Fruit fly (Drosophila melanogaster): Measurements from ENCODE around the gene promL.

The promL gene

DNA sequence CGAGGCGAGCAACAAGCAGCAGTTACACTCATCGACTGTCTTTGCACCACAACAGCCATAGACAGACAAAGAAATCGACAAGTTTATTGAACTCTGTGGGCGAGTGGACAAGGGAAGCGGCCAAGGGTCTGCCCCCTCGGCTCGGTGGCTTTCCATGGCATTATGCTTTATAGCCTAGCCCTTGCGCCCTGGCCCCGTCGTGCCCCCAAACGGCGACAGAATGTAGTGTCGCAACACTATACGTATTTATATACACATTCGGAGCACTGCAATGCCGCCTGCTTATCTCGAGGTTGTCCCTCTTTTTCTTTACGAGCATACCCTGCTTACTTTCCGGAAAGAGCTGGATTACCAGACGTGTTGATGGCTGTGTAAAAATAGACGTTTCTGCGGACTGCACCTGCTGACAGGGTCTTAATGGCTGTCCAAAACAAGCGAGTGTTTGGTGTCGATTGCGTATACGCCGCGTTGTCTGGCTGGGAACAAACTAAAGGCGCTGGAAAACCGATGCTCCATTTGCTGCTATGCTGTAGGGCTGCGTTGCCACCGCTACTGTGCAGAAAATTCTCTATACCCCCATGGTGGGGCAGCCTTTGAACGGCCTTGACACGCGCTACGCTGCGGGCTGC lies 4.7 kb downstream of the promL start (continued):
- TF ChIP-seq Bgb (GFP tag; IDR thresholded peaks at IDR 0.05; ENCODE audit: partially characterized antibody), result no peak
- TF ChIP-seq Doc2 (GFP tag; IDR thresholded peaks at IDR 0.05), result no peak
- TF ChIP-seq ab (GFP tag; optimal IDR thresholded peaks at IDR 0.05), result no peak
- TF ChIP-seq CG7372 (GFP tag; IDR thresholded peaks at IDR 0.05), result peak; percentile 52
- no peak for TF ChIP-seq pan (optimal IDR thresholded peaks at IDR 0.05)
- TF ChIP-seq pan (GFP tag; optimal IDR thresholded peaks at IDR 0.05 in 1 of 2, IDR thresholded peaks at IDR 0.05 in 1 of 2), result peak in 1 of 2 experiments; percentile 13
- no peak for TF ChIP-seq bab2 (GFP tag; optimal IDR thresholded peaks at IDR 0.05)
- TF ChIP-seq Hr51 (GFP tag; optimal IDR thresholded peaks at IDR 0.05), result no peak
- no peak for TF ChIP-seq dpn (GFP tag; optimal IDR thresholded peaks at IDR 0.05)
- TF ChIP-seq stwl (tag; optimal IDR thresholded peaks at IDR 0.05), result no peak
- TF ChIP-seq CG18619 (GFP tag; optimal IDR thresholded peaks at IDR 0.05), result no peak
- no peak; the same call in 2 of the 3 replicates for TF ChIP-seq so (GFP tag; IDR thresholded peaks at IDR 0.05)
- TF ChIP-seq CG8944 (GFP tag; optimal IDR thresholded peaks at IDR 0.05), result no peak
- TF ChIP-seq Vsx1 (GFP tag; optimal IDR thresholded peaks at IDR 0.05), result no peak
- no peak for TF ChIP-seq ase (GFP tag; IDR thresholded peaks at IDR 0.05)
- TF ChIP-seq CG3726 (GFP tag; IDR thresholded peaks at IDR 0.05), result no peak
- no peak for TF ChIP-seq HLH3B (GFP tag; IDR thresholded peaks at IDR 0.05)
- TF ChIP-seq twi (tag; optimal IDR thresholded peaks at IDR 0.05), result no peak
- TF ChIP-seq CG9609 (GFP tag; optimal IDR thresholded peaks at IDR 0.05), result no peak
- TF ChIP-seq CG9932 (GFP tag; IDR thresholded peaks at IDR 0.05), result no peak
- no peak for TF ChIP-seq Mad (GFP tag; optimal IDR thresholded peaks at IDR 0.05)
- TF ChIP-seq onecut (GFP tag; IDR thresholded peaks at IDR 0.05), result no peak
- no peak for TF ChIP-seq CG14014 (GFP tag; IDR thresholded peaks at IDR 0.05)
- TF ChIP-seq gro (GFP tag; optimal IDR thresholded peaks at IDR 0.05), result no peak
- TF ChIP-seq tap (tag; optimal IDR thresholded peaks at IDR 0.05), result no peak
- TF ChIP-seq CG11456 (GFP tag; IDR thresholded peaks at IDR 0.05), result no peak
- TF ChIP-seq oc (tag; optimal IDR thresholded peaks at IDR 0.05), result no peak
- TF ChIP-seq ap (GFP tag; IDR thresholded peaks at IDR 0.05), result no peak
- no peak for TF ChIP-seq Ada2b (GFP tag; IDR thresholded peaks at IDR 0.05)
- no peak for TF ChIP-seq CG13287 (GFP tag; IDR thresholded peaks at IDR 0.05; ENCODE audit: partially characterized antibody)
- TF ChIP-seq CG17802 (tag; optimal IDR thresholded peaks at IDR 0.05), result peak; percentile 58
- TF ChIP-seq Pdp1 (GFP tag; optimal IDR thresholded peaks at IDR 0.05), result peak in 1 of 2 experiments; percentile 83
- TF ChIP-seq CG6683 (GFP tag; optimal IDR thresholded peaks at IDR 0.05), result no peak
- no peak for TF ChIP-seq CG7987 (GFP tag; optimal IDR thresholded peaks at IDR 0.05)
- TF ChIP-seq unpg (GFP tag; optimal IDR thresholded peaks at IDR 0.05), result no peak
- TF ChIP-seq Sry-β (GFP tag; optimal IDR thresholded peaks at IDR 0.05), result no peak
- TF ChIP-seq CG32532 (GFP tag; IDR thresholded peaks at IDR 0.05), result no peak
- TF ChIP-seq CG18011 (GFP tag; optimal IDR thresholded peaks at IDR 0.05), result no peak
- peak; percentile 57 for TF ChIP-seq CG12769 (tag; optimal IDR thresholded peaks at IDR 0.05)
- TF ChIP-seq CG4424 (GFP tag; optimal IDR thresholded peaks at IDR 0.05), result no peak
- no peak for TF ChIP-seq CG17612 (GFP tag; IDR thresholded peaks at IDR 0.05)
- TF ChIP-seq CG14710 (tag; optimal IDR thresholded peaks at IDR 0.05), result no peak
- TF ChIP-seq CG18262 (tag; optimal IDR thresholded peaks at IDR 0.05), result no peak
- peak; percentile 61 for TF ChIP-seq kni (GFP tag; optimal IDR thresholded peaks at IDR 0.05)
- TF ChIP-seq CG10543 (GFP tag; optimal IDR thresholded peaks at IDR 0.05), result peak; percentile 40
- no peak for TF ChIP-seq gsb-n (tag; optimal IDR thresholded peaks at IDR 0.05)
- no peak for TF ChIP-seq CG8359 (GFP tag; optimal IDR thresholded peaks at IDR 0.05; ENCODE audit: borderline replicate concordance)
- TF ChIP-seq Hmx (GFP tag; optimal IDR thresholded peaks at IDR 0.05), result no peak
- no peak for TF ChIP-seq fd3F (GFP tag; optimal IDR thresholded peaks at IDR 0.05)
- no peak for TF ChIP-seq nerfin-2 (GFP tag; IDR thresholded peaks at IDR 0.05; ENCODE audit: partially characterized antibody)
